Worm (Caenorhabditis elegans): ENCODE measurements around the gene pfd-1.

The pfd-1 gene

DNA sequence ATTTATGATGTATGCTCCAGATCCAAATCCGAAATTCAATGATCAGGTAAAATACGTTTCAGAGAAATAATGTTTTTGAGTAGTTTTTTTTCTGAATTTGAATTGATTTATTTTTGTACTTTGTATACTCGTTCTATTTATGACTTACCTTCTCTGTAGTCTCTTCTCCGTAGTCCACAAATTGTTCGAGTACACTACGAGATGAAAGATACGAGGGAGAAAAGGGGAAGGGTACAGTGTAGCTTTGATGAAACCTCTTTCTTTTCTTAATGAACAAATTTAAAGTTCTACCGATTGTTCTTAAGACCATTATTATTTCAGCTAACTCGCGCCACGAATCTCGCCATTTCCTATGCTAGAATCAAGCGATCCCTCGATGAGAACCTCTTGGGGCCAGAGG, 30.2 kb downstream of the pfd-1 start (continued):
- TF ChIP-seq tra-1 (GFP tag; IDR thresholded peaks at IDR 0.05) (no peak), Y48G9A.11 (GFP tag; IDR thresholded peaks at IDR 0.05) (no peak), fos-1 (tag; optimal IDR thresholded peaks at IDR 0.05) (no peak), dve-1 (tag; optimal IDR thresholded peaks at IDR 0.05; ENCODE audit: insufficient read depth) (peak; percentile 30), aly-2 (tag; optimal IDR thresholded peaks at IDR 0.05) (no peak), zag-1 (tag; optimal IDR thresholded peaks at IDR 0.05) (no peak), nhr-10 (tag; optimal IDR thresholded peaks at IDR 0.05) (no peak), zfp-2 (tag; optimal IDR thresholded peaks at IDR 0.05) (no peak), lir-3 (tag; optimal IDR thresholded peaks at IDR 0.05) (no peak)

DNA sequence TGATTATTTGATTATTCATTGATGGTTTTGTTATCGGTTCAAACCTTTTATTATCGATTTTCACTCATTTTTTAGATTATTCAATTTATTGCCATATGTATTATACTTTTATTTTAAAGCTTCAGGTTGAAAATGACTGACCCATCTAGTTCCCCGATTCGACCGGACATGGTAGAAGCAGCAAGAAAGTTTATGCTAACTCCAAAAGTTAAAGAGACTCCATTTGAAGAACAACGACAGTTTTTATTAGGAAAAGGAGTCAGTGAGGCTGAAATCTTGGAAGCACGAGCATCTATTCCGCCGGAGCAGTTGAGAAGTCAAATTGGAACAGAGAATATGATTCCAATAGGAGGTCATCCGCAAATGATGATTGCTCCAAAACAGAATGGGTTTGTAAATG, 33.1 kb downstream of the pfd-1 start, which contains the start of gene prx-14:
TSS of gene prx-14 (plus strand) at position 120 of the 400 bp plus-strand sequence.
- peak; percentile 88 for TF ChIP-seq aha-1 (tag)
- peak; percentile 5 for TF ChIP-seq nhr-48 (tag; optimal IDR thresholded peaks at IDR 0.05)
- TF ChIP-seq dmd-6 (GFP tag; IDR thresholded peaks at IDR 0.05): no peak
- TF ChIP-seq unc-39 (tag; optimal IDR thresholded peaks at IDR 0.05): no peak
- TF ChIP-seq hlh-30 (tag; optimal IDR thresholded peaks at IDR 0.05; ENCODE audit: insufficient read depth): no peak
- no peak for TF ChIP-seq saeg-2 (GFP tag; IDR thresholded peaks at IDR 0.05)
- TF ChIP-seq snpc-1.2 (GFP tag; IDR thresholded peaks at IDR 0.05): no peak
- peak; percentile 37; the same call in 1 of the 2 replicates for TF ChIP-seq pha-4 (GFP tag; IDR thresholded peaks at IDR 0.05)
- no peak for TF ChIP-seq pha-4 (tag; optimal IDR thresholded peaks at IDR 0.05)
- peak; percentile 41 for TF ChIP-seq ama-1 (optimal IDR thresholded peaks at IDR 0.05)
- peak; percentile 14 for TF ChIP-seq mep-1 (tag; optimal IDR thresholded peaks at IDR 0.05)
- no peak for TF ChIP-seq lin-13 (GFP tag; optimal IDR thresholded peaks at IDR 0.05)
- no peak for TF ChIP-seq lin-1 (GFP tag; IDR thresholded peaks at IDR 0.05)
- TF ChIP-seq php-3 (GFP tag; IDR thresholded peaks at IDR 0.05): 0 out of 2 replicates have a peak, but pooled peaks have one; percentile 25
- TF ChIP-seq dmd-8 (GFP tag; IDR thresholded peaks at IDR 0.05): no peak
- no peak for TF ChIP-seq nhr-10 (tag; optimal IDR thresholded peaks at IDR 0.05)
- TF ChIP-seq zip-11 (GFP tag; IDR thresholded peaks at IDR 0.05): no peak
- no peak for TF ChIP-seq zip-2 (tag; optimal IDR thresholded peaks at IDR 0.05)
- no peak for TF ChIP-seq dmd-9 (GFP tag; IDR thresholded peaks at IDR 0.05)
- TF ChIP-seq lin-39 (tag; optimal IDR thresholded peaks at IDR 0.05): no peak
- TF ChIP-seq aly-2 (tag; optimal IDR thresholded peaks at IDR 0.05): no peak
- peak; percentile 11 for TF ChIP-seq pqm-1 (tag; optimal IDR thresholded peaks at IDR 0.05)
- TF ChIP-seq zfp-3 (GFP tag; conservative IDR thresholded peaks at IDR 0.05): 0 out of 2 replicates have a peak, but pooled peaks have one; percentile 61
- peak; percentile 5 for TF ChIP-seq dve-1 (tag; optimal IDR thresholded peaks at IDR 0.05; ENCODE audit: insufficient read depth)
- peak; percentile 40 for TF ChIP-seq lin-38 (GFP tag; IDR thresholded peaks at IDR 0.05)
- TF ChIP-seq egl-43 (GFP tag; IDR thresholded peaks at IDR 0.05): no peak

DNA sequence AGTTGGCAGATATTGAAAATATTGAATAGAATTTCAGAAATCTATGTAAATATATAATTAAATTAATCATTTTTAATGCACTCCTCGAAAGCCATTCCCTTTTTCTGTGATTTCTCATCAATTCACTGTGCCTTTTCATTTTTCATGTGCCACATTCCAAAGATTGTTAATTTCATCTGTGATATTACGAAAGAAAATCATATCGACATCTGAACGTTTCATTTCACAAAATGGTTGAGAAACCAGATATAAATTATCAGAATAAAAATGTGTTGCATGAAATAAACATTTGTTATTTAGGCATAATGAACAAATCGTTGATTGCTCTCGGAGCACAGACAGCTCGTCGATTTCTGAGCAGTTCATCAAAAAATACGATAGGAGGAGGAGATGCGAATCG, 34.1 kb downstream of the pfd-1 start, which contains the start of gene nuaf-3:
TSS of gene nuaf-3 (plus strand) at position 301 of the 400 bp plus-strand sequence.
- TF ChIP-seq T26A8.4 (GFP tag; IDR thresholded peaks at IDR 0.05) (0 out of 2 replicates have a peak, but pooled peaks have one; percentile 27), unc-62 (GFP tag; optimal IDR thresholded peaks at IDR 0.05 in 1 of 2) (peak in 1 of 2 experiments; percentile 12), unc-62 (tag; optimal IDR thresholded peaks at IDR 0.05) (no peak), Y75B8A.6 (GFP tag; IDR thresholded peaks at IDR 0.05) (no peak), ama-1 (optimal IDR thresholded peaks at IDR 0.05) (peak; percentile 44), dve-1 (tag; optimal IDR thresholded peaks at IDR 0.05; ENCODE audit: insufficient read depth) (peak; percentile 22), daf-16 (GFP tag; optimal IDR thresholded peaks at IDR 0.05) (no peak), daf-16 (tag; optimal IDR thresholded peaks at IDR 0.05) (peak; percentile 34)

DNA sequence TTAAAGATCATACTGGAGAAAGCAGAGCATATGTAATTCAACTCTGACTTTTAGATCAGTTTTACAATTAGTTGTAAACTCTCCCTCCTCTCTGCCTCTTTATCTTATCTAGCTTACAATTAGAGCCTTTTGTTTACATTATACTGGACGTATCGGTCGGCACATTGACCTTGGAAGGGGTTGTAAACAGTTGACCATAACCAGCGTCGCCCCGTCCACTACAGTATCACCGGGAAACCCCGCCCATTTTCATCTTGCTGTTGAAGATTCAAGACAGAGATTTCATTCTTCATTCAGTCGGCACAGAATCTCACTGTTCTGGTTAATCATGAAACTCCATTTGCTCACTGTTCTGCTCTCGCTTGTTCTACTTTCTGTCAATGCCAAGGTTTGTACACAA, 36.8 kb downstream of the pfd-1 start, which contains the start of gene sdz-27:
TSS of gene sdz-27 (plus strand) at position 301 of the 400 bp plus-strand sequence.
- TF ChIP-seq unc-62 (GFP tag; optimal IDR thresholded peaks at IDR 0.05 in 1 of 2): peak in 1 of 2 experiments; percentile 29
- no peak for TF ChIP-seq unc-62 (tag; optimal IDR thresholded peaks at IDR 0.05)
- no peak for TF ChIP-seq duxl-1 (tag; optimal IDR thresholded peaks at IDR 0.05; ENCODE audit: poor library complexity)
- TF ChIP-seq D1046.2 (GFP tag; IDR thresholded peaks at IDR 0.05): no peak
- TF ChIP-seq zfp-2 (tag; optimal IDR thresholded peaks at IDR 0.05): no peak
- TF ChIP-seq ceh-32 (tag; optimal IDR thresholded peaks at IDR 0.05; ENCODE audit: poor library complexity): no peak
- TF ChIP-seq jun-1 (tag; optimal IDR thresholded peaks at IDR 0.05): no peak

Measured in whole organism, L4 larva.